Fruit fly (Drosophila melanogaster): Measurements from ENCODE around the gene CG42716.

CG42716 gene

dm6 chr3L:15996019-15996418 is 37.6 kb upstream of the CG42716 start:
- no peak for TF ChIP-seq dmrt93B (GFP tag; optimal IDR thresholded peaks at IDR 0.05)
- TF ChIP-seq Rel (GFP tag; optimal IDR thresholded peaks at IDR 0.05) = no peak
- TF ChIP-seq Rel (tag; optimal IDR thresholded peaks at IDR 0.05) = no peak
- TF ChIP-seq Abd-B (GFP tag; optimal IDR thresholded peaks at IDR 0.05) = no peak
- no peak for TF ChIP-seq N (GFP tag; optimal IDR thresholded peaks at IDR 0.05)

DNA sequence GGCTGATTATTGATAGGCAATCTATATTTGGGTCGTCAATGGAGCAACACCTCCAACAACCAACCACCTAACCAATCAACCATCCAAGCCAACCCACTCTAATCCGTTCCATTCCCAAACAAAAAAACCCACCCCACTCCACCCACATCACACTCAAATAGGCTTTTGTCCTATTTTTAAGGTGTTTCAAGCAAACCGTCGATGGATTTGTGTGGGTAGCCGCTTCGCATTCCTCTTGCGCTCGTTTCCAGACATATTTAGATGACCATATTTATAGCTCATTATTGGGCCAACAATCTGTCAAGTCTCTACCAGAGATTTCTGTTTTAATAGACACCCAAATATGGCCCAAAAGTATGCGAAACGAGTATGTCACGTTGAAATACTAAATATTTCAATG is 35.4 kb upstream of the CG42716 start:
- TF ChIP-seq fru (GFP tag; optimal IDR thresholded peaks at IDR 0.05) (no peak), jim (GFP tag; optimal IDR thresholded peaks at IDR 0.05) (no peak), Dfd (GFP tag; optimal IDR thresholded peaks at IDR 0.05) (no peak), Sp1 (GFP tag; optimal IDR thresholded peaks at IDR 0.05) (no peak), Hr83 (GFP tag; optimal IDR thresholded peaks at IDR 0.05; ENCODE audit: poor library complexity, severe bottlenecking) (no peak), OdsH (GFP tag; optimal IDR thresholded peaks at IDR 0.05) (no peak), tai (GFP tag; optimal IDR thresholded peaks at IDR 0.05) (no peak), CG9705 (GFP tag; optimal IDR thresholded peaks at IDR 0.05) (no peak), pan (optimal IDR thresholded peaks at IDR 0.05) (no peak), Hnf4 (GFP tag; optimal IDR thresholded peaks at IDR 0.05) (no peak), Mio (GFP tag; optimal IDR thresholded peaks at IDR 0.05) (no peak), foxo (GFP tag; optimal IDR thresholded peaks at IDR 0.05) (no peak), dmrt93B (GFP tag; optimal IDR thresholded peaks at IDR 0.05) (no peak), CG32264 (GFP tag; optimal IDR thresholded peaks at IDR 0.05) (no peak), sv (GFP tag; optimal IDR thresholded peaks at IDR 0.05) (no peak), sage (GFP tag; optimal IDR thresholded peaks at IDR 0.05) (no peak), rgr (GFP tag; optimal IDR thresholded peaks at IDR 0.05) (no peak)

DNA sequence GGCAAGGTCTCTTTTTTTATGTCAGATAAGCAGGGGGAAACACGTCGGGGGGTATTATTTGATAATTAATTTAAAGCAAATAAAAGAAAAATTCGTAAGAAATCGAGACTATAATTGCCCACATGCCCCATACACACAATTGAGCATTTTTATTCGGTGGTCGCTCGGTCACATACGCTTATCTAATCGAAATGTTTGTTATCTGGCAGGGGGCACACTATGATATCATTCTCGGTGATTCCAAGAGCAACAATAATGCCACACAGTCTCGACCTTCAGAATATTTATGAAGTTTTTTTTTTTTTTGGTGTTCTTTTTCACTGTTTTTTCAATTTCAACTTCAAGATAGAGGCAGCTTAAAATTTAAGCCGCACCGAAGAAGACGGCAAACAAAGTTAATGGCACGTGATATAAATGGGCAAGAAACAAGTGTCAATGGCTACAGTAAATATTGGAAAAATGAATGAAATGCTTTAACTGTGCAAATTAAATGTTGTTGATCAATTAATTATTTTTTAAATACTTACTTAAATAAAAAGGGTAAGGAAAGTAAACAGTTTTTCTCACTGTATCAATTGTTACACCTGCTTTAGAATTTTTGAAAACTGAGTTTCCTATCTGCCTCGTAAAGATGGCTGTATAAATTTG is 34.1 kb upstream of the CG42716 start:
- TF ChIP-seq usp (GFP tag; optimal IDR thresholded peaks at IDR 0.05) (no peak), sv (GFP tag; optimal IDR thresholded peaks at IDR 0.05) (no peak), Rel (GFP tag; optimal IDR thresholded peaks at IDR 0.05) (no peak), Rel (tag; optimal IDR thresholded peaks at IDR 0.05) (peak; percentile 90), Dif (GFP tag; optimal IDR thresholded peaks at IDR 0.05; ENCODE audit: partially characterized antibody) (no peak), foxo (GFP tag; optimal IDR thresholded peaks at IDR 0.05) (no peak), CG9705 (GFP tag; optimal IDR thresholded peaks at IDR 0.05) (no peak), OdsH (GFP tag; optimal IDR thresholded peaks at IDR 0.05) (no peak), CrebA (GFP tag; optimal IDR thresholded peaks at IDR 0.05; ENCODE audit: borderline replicate concordance) (no peak), rgr (GFP tag; optimal IDR thresholded peaks at IDR 0.05) (peak; percentile 15), ey (GFP tag; optimal IDR thresholded peaks at IDR 0.05) (no peak), psq (GFP tag; optimal IDR thresholded peaks at IDR 0.05) (peak; percentile 37), Abd-B (GFP tag; optimal IDR thresholded peaks at IDR 0.05) (no peak), h (GFP tag; optimal IDR thresholded peaks at IDR 0.05) (no peak), fru (GFP tag; optimal IDR thresholded peaks at IDR 0.05) (peak; percentile 26), lola (GFP tag; optimal IDR thresholded peaks at IDR 0.05) (no peak), Jra (GFP tag; optimal IDR thresholded peaks at IDR 0.05) (no peak), dmrt93B (GFP tag; optimal IDR thresholded peaks at IDR 0.05) (no peak), sage (GFP tag; optimal IDR thresholded peaks at IDR 0.05) (no peak), dl (GFP tag; optimal IDR thresholded peaks at IDR 0.05; ENCODE audit: insufficient read depth in 1 of 2, partially characterized antibody in 2 of 2) (no peak), Mio (GFP tag; optimal IDR thresholded peaks at IDR 0.05) (no peak), Hnf4 (GFP tag; optimal IDR thresholded peaks at IDR 0.05) (no peak), Sp1 (GFP tag; optimal IDR thresholded peaks at IDR 0.05) (no peak)

DNA sequence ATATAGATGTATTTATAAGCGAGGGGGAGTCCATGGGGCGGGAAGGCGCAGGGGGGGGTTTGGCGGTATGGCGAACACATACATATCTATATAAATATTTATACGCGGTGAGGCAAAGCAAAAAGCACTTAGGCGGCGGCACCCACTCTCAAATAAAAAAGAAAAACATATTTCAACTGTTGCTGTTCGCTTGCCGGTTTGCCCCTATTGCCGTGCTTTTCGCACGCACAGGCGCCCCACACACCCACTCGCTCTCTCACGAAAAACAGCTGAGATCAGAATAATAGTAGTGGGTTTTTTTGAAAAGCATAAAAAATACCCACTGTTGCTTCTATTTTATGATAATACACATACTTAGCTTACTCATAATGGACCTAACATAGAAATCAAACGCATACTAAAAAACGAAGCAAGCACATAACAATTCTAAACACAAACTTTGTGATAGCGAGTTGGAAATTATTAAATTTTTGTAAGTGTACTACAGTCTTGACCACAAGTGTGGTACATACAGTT is 32.4 kb upstream of the CG42716 start:
- TF ChIP-seq CrebA (GFP tag; optimal IDR thresholded peaks at IDR 0.05; ENCODE audit: borderline replicate concordance) = no peak
- TF ChIP-seq HLH106 (tag; optimal IDR thresholded peaks at IDR 0.05) = peak; percentile 62
- TF ChIP-seq Hnf4 (GFP tag; optimal IDR thresholded peaks at IDR 0.05) = peak; percentile 47
- TF ChIP-seq rgr (GFP tag; optimal IDR thresholded peaks at IDR 0.05) = peak; percentile 66
- TF ChIP-seq ey (GFP tag; optimal IDR thresholded peaks at IDR 0.05) = peak; percentile 77
- peak; percentile 34 for TF ChIP-seq Jra (GFP tag; optimal IDR thresholded peaks at IDR 0.05)
- TF ChIP-seq Dfd (GFP tag; optimal IDR thresholded peaks at IDR 0.05) = no peak
- TF ChIP-seq Rel (GFP tag; optimal IDR thresholded peaks at IDR 0.05) = no peak
- TF ChIP-seq Rel (tag; optimal IDR thresholded peaks at IDR 0.05) = peak; percentile 58
- peak; percentile 54 for TF ChIP-seq Sp1 (GFP tag; optimal IDR thresholded peaks at IDR 0.05)
- TF ChIP-seq brk (GFP tag; optimal IDR thresholded peaks at IDR 0.05) = peak; percentile 42
- peak; percentile 79 for TF ChIP-seq OdsH (GFP tag; optimal IDR thresholded peaks at IDR 0.05)
- no peak for TF ChIP-seq Hr78 (GFP tag; optimal IDR thresholded peaks at IDR 0.05)
- no peak for TF ChIP-seq tai (GFP tag; optimal IDR thresholded peaks at IDR 0.05)
- TF ChIP-seq sv (GFP tag; optimal IDR thresholded peaks at IDR 0.05) = peak; percentile 55
- peak in 1 of 2 experiments; percentile 68 for TF ChIP-seq foxo (GFP tag; optimal IDR thresholded peaks at IDR 0.05)
- TF ChIP-seq br (GFP tag; optimal IDR thresholded peaks at IDR 0.05) = peak; percentile 66
- peak; percentile 70 for TF ChIP-seq fru (GFP tag; optimal IDR thresholded peaks at IDR 0.05)
- TF ChIP-seq psq (GFP tag; optimal IDR thresholded peaks at IDR 0.05) = peak; percentile 38
- TF ChIP-seq woc (GFP tag; optimal IDR thresholded peaks at IDR 0.05) = peak; percentile 30
- peak; percentile 76 for TF ChIP-seq h (GFP tag; optimal IDR thresholded peaks at IDR 0.05)
- TF ChIP-seq CG32264 (GFP tag; optimal IDR thresholded peaks at IDR 0.05) = peak; percentile 6

All from whole organism, wandering third instar larva.